Fruit fly (Drosophila melanogaster) Kc167 (cell line): ENCODE measurements around the gene Ranbp21.

ENCODE experiments used
- insv ChIP-seq: fragments of >200 bp; optimal IDR thresholded peaks from 3 replicates; lab custom pipeline; 2018; ENCODE audit warnings: missing external identifiers
- psq ChIP-seq: fragments of >200 bp; optimal IDR thresholded peaks from 2 replicates; lab custom pipeline; 2017; ENCODE audit warnings: missing external identifiers

DNA sequence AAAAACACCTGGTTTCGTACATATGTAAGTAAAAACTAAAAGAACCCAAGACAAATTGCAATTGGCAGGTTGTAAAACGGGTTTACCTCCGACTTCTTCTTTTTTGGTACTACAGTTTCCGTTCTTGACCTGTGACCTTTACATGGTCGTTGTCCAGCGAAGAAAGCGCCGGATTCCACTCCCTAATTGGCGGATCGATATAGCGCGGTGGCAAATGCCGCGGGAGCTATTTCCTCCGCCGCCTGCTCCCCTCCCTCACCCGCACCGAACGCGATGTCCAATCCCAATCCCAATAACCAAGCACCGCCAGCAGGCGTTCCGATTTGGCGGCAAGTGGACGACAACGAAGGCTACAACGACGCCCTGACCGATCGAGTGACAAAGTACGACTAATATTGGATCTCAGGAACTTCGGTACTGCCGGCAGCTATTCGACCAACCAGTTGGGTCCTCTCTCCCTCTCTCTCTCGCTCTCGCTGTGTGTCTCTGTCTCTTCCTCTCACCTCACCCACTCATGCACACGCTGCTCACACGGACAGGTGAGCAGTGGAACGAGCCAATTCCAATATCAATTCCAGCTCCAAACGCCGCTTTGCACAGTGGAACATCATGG, 10.6 kb upstream of the Ranbp21 start:
- no peak for TF ChIP-seq psq (lab: Kevin White, UChicago)
- TF ChIP-seq insv: no peak
